Worm (Caenorhabditis elegans): ENCODE measurements around the gene hlh-4.
A peak's percentile ranks its signal among the peaks of the same experiment; 100 is the strongest.

DNA sequence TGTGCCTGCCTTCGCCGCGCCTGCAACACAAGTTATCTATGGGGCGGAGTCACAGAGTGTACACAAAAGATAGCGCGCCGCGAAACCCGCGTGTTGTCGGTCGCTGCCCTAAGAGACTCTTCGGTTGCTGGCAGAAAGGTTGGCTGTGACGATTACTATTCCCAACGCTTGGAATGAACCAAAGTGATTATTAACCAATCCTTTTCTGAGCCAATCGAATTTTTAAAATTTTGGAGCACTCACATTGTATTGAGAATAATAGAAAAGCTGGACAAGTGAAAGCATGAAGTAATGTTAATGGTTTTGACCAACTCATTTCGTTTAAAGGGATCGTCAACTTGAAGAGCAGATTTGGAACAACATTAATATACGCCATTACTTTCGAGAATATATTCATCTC, 21.6 kb downstream of the hlh-4 start:
- TF ChIP-seq dao-5 (tag; optimal IDR thresholded peaks at IDR 0.05), result peak; percentile 32
- no peak for TF ChIP-seq him-1 (tag; optimal IDR thresholded peaks at IDR 0.05)
